Fruit fly (Drosophila melanogaster): Measurements from ENCODE around the gene muc.

muc gene

DNA sequence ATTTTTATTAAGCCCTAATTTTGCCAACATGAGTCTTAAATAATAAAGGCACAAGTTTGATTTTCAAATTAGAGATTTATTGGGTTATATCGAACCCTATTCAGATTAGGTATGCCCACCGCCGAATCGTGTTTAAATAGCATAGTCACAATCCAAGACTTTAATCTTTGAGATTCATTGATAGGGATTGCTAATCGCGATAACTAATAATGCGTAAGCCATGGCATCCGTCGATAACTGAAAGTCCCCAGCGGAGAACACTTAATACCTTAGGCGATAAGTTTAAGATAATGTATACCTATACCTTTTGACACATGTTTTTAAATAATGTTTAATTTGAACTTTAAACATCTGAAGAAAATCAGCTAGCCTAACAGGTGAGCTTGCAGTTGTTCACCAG is 8.8 kb downstream of the muc start:
- TF ChIP-seq acj6 (GFP tag; optimal IDR thresholded peaks at IDR 0.05) (no peak), Ets96B (tag; optimal IDR thresholded peaks at IDR 0.05) (no peak), cyc (GFP tag; optimal IDR thresholded peaks at IDR 0.05) (no peak), esn (GFP tag; optimal IDR thresholded peaks at IDR 0.05) (no peak), Blimp-1 (GFP tag; optimal IDR thresholded peaks at IDR 0.05) (no peak), CG34406 (GFP tag; optimal IDR thresholded peaks at IDR 0.05) (no peak), salr (GFP tag; optimal IDR thresholded peaks at IDR 0.05) (no peak), ss (GFP tag; optimal IDR thresholded peaks at IDR 0.05) (no peak), Gug (GFP tag; IDR thresholded peaks at IDR 0.05) (no peak), OdsH (GFP tag; optimal IDR thresholded peaks at IDR 0.05) (no peak)

DNA sequence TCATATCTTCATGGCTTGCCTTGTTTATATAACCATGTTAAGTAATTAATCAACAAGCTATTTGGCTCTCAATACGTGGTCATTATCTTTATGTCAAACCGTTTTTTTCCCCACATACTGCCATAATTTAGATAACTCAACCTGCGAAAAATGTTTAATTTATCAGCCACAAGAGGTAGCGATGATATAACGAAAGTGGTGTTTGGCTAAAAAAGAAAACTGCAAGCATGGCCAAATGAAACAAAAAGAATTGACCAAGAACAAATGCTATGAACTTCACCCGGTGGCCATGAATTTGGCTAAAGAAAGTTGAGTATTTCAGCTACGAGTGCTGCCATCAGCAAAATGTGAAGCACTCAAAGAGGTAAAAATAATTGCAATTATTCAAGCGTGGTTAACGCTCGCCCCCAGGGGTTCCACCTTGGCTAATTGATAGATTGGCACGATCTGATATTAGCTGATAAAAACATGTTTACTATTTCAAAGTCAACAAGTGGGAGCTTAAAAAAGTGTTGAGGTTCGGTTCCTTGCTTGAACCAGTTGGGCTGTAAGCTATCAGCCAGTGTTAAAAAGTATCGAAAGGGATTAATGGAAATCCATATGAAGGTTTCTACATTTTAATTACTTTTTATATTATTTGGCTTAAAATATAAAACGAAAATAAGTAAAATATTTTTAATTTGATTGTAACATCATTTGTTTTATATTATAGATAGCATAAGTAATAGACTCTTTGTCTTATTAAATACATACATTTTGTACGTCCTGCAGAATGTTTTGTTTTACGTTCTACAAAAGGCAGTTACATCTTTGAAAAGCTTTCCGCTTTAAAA is 10.0 kb downstream of the muc start:
- TF ChIP-seq CG3032 (tag; optimal IDR thresholded peaks at IDR 0.05) (no peak), vri (GFP tag; optimal IDR thresholded peaks at IDR 0.05) (peak; percentile 86), Ets96B (tag; optimal IDR thresholded peaks at IDR 0.05) (no peak), CG15336 (GFP tag; IDR thresholded peaks at IDR 0.05) (no peak), Sox102F (GFP tag; optimal IDR thresholded peaks at IDR 0.05) (no peak), dsx (GFP tag; optimal IDR thresholded peaks at IDR 0.05; ENCODE audit: poor library complexity, severe bottlenecking) (no peak), CG11762 (GFP tag; optimal IDR thresholded peaks at IDR 0.05; ENCODE audit: insufficient read depth) (no peak), Smox (GFP tag; optimal IDR thresholded peaks at IDR 0.05) (no peak), dac (GFP tag; optimal IDR thresholded peaks at IDR 0.05) (no peak), CG11294 (GFP tag; IDR thresholded peaks at IDR 0.05) (no peak), acj6 (GFP tag; optimal IDR thresholded peaks at IDR 0.05) (peak; percentile 37), fkh (GFP tag; optimal IDR thresholded peaks at IDR 0.05) (peak; percentile 98), CG8632 (GFP tag; optimal IDR thresholded peaks at IDR 0.05) (peak; percentile 7), salr (GFP tag; optimal IDR thresholded peaks at IDR 0.05) (no peak), CG1621 (tag; optimal IDR thresholded peaks at IDR 0.05) (no peak), Met (GFP tag; optimal IDR thresholded peaks at IDR 0.05) (no peak), CG9139 (GFP tag; optimal IDR thresholded peaks at IDR 0.05) (no peak), ss (GFP tag; optimal IDR thresholded peaks at IDR 0.05) (peak in 1 of 2 experiments; percentile 3), Eip78C (GFP tag) (peak; percentile 50), Gug (GFP tag; IDR thresholded peaks at IDR 0.05) (no peak), CG6792 (GFP tag; optimal IDR thresholded peaks at IDR 0.05) (no peak), CG10631 (GFP tag; optimal IDR thresholded peaks at IDR 0.05) (peak; percentile 60), Lpt (GFP tag; optimal IDR thresholded peaks at IDR 0.05) (no peak), CG6163 (GFP tag; IDR thresholded peaks at IDR 0.05) (peak; percentile 42; the same call in 2 of the 3 replicates), topi (GFP tag; optimal IDR thresholded peaks at IDR 0.05) (no peak), CG10669 (GFP tag; optimal IDR thresholded peaks at IDR 0.05) (peak; percentile 35), CG3919 (GFP tag; optimal IDR thresholded peaks at IDR 0.05) (peak; percentile 1), Ets21C (GFP tag; optimal IDR thresholded peaks at IDR 0.05) (no peak), CG7368 (GFP tag; optimal IDR thresholded peaks at IDR 0.05) (peak; percentile 43), Hr4 (GFP tag; optimal IDR thresholded peaks at IDR 0.05) (no peak), Hr38 (GFP tag; optimal IDR thresholded peaks at IDR 0.05) (peak; percentile 64), achi (GFP tag; optimal IDR thresholded peaks at IDR 0.05) (peak; percentile 2), OdsH (GFP tag; optimal IDR thresholded peaks at IDR 0.05) (peak; percentile 19), Eip75B (GFP tag; optimal IDR thresholded peaks at IDR 0.05) (no peak)

DNA sequence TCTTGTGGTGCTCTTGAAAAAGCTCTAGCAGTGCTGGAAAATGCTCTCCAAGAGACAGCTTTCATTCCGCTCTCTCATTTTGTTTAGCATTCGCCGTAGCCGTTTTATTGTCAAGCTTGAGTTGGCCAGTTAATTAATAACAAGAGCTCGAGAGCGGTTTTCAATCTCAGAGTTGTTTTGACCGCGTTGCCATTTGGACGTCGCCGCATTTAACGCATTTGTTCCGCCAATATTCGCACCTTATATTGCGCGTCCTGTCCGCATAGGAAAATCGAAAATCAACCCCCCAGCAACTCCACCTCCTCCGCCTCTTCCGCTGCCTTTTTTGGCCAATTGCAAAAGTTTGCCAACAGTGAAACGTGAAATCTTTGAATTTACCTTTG is 10.7 kb downstream of the muc start, which contains the start of gene CG5973:
Gene CG5973, plus strand, starts transcription at position 168 of the 383 bp plus-strand sequence.
- TF ChIP-seq CG8119 (GFP tag; IDR thresholded peaks at IDR 0.05) (peak; percentile 37; the same call in 1 of the 3 replicates), dac (GFP tag; optimal IDR thresholded peaks at IDR 0.05) (no peak), Hr39 (GFP tag; optimal IDR thresholded peaks at IDR 0.05) (no peak), CG8632 (GFP tag; optimal IDR thresholded peaks at IDR 0.05) (no peak), lz (GFP tag; optimal IDR thresholded peaks at IDR 0.05) (no peak), OdsH (GFP tag; optimal IDR thresholded peaks at IDR 0.05) (no peak), Ets21C (GFP tag; optimal IDR thresholded peaks at IDR 0.05) (no peak), Eip75B (GFP tag; optimal IDR thresholded peaks at IDR 0.05) (peak; percentile 1), CG1621 (tag; optimal IDR thresholded peaks at IDR 0.05) (peak; percentile 15), Sox15 (GFP tag; optimal IDR thresholded peaks at IDR 0.05) (no peak), CG11902 (GFP tag; optimal IDR thresholded peaks at IDR 0.05) (no peak), dsx (GFP tag; optimal IDR thresholded peaks at IDR 0.05; ENCODE audit: poor library complexity, severe bottlenecking) (peak; percentile 2), CG3032 (tag; optimal IDR thresholded peaks at IDR 0.05) (no peak), esn (GFP tag; optimal IDR thresholded peaks at IDR 0.05) (no peak), CG10669 (GFP tag; optimal IDR thresholded peaks at IDR 0.05) (no peak), acj6 (GFP tag; optimal IDR thresholded peaks at IDR 0.05) (no peak), CG3919 (GFP tag; optimal IDR thresholded peaks at IDR 0.05) (peak; percentile 15), CG6808 (GFP tag; optimal IDR thresholded peaks at IDR 0.05) (no peak), Eip78C (GFP tag) (peak; percentile 26), fkh (GFP tag; optimal IDR thresholded peaks at IDR 0.05) (no peak), spab (GFP tag; optimal IDR thresholded peaks at IDR 0.05) (no peak)

All from whole organism, prepupa.